Worm (Caenorhabditis elegans) whole organism, L1 larva: Measurements from ENCODE around the gene polk-1.

ENCODE experiments used
- C04F5.9 ChIP-seq: sonication (generic microtip); optimal IDR thresholded peaks from 2 replicates; lab custom pipeline; 2016; ENCODE audit warnings: missing genetic modification characterization, missing compliant biosample characterization
- C16A3.4 ChIP-seq: fragments of 150-350 bp; optimal IDR thresholded peaks from 2 replicates; lab custom pipeline; 2014; ENCODE audit warnings: missing biosample characterization, missing genetic modification characterization
- C34B4.2 ChIP-seq: sonication (generic microtip); optimal IDR thresholded peaks from 2 replicates; lab custom pipeline; 2017; ENCODE audit warnings: mild to moderate bottlenecking, missing genetic modification characterization, missing compliant biosample characterization
- F16B12.6 ChIP-seq: fragments of 150-350 bp; optimal IDR thresholded peaks from 2 replicates; lab custom pipeline; 2014; ENCODE audit warnings: missing biosample characterization, missing genetic modification characterization
- aha-1 ChIP-seq: fragments of 150-350 bp; optimal IDR thresholded peaks from 2 replicates; lab custom pipeline; 2014; ENCODE audit warnings: missing biosample characterization, missing genetic modification characterization
- blmp-1 ChIP-seq: fragments of 150-350 bp; optimal IDR thresholded peaks from 2 replicates; lab custom pipeline; 2014; ENCODE audit warnings: missing biosample characterization, missing genetic modification characterization
- ceh-8 ChIP-seq: fragments of 200-800 bp; sonication (Bioruptor generic); optimal IDR thresholded peaks from 2 replicates; lab custom pipeline; 2018; ENCODE audit warnings: mild to moderate bottlenecking, missing genetic modification characterization, moderate library complexity, missing compliant biosample characterization
- dsc-1 ChIP-seq: sonication (generic microtip); optimal IDR thresholded peaks from 2 replicates; lab custom pipeline; 2016; ENCODE audit warnings: mild to moderate bottlenecking, missing genetic modification characterization, missing compliant biosample characterization
- efl-1 ChIP-seq, 4 experiments: fragments of 150-350 bp; optimal IDR thresholded peaks in 3 of 4; peaks in 1 of 4; 1 replicate in 1 of 4; 2 replicates in 3 of 4; lab custom pipeline; 2014; ENCODE audit warnings: missing biosample characterization in 2 of 4, missing genetic modification characterization in 2 of 4, missing genetic modification reagents in 2 of 4
- efl-3 ChIP-seq: fragments of 200-800 bp; sonication (Bioruptor generic); optimal IDR thresholded peaks from 2 replicates; lab custom pipeline; 2018; ENCODE audit warnings: mild to moderate bottlenecking, missing genetic modification characterization, missing compliant biosample characterization
- egl-27 ChIP-seq, 2 experiments: fragments of 150-350 bp in 1 of 2; sonication (generic microtip); optimal IDR thresholded peaks; 3 replicates each; lab custom pipeline; 2017 to 2018; ENCODE audit warnings: missing biosample characterization in 2 of 2, missing genetic modification characterization in 2 of 2, missing genetic modification reagents in 2 of 2
- elt-2 ChIP-seq: sonication (generic microtip); optimal IDR thresholded peaks from 2 replicates; lab custom pipeline; 2016; ENCODE audit warnings: missing genetic modification characterization, mild to moderate bottlenecking, inconsistent platforms, missing compliant biosample characterization, missing genetic modification reagents
- elt-3 ChIP-seq, 6 experiments: fragments of 150-350 bp in 1 of 6; sonication (generic microtip); optimal IDR thresholded peaks; 2 replicates each; lab custom pipeline; 2017 to 2018; ENCODE audit warnings: missing biosample characterization in 6 of 6, missing genetic modification characterization in 6 of 6, inconsistent platforms in 1 of 6
- ets-5 ChIP-seq: fragments of 200-800 bp; sonication (Bioruptor generic); IDR thresholded peaks from 2 replicates; pipeline ENCODE4 v1.3.6; 2022; ENCODE audit warnings: missing genetic modification characterization, missing compliant biosample characterization
- fkh-4 ChIP-seq: sonication (generic microtip); optimal IDR thresholded peaks from 2 replicates; lab custom pipeline; 2016; ENCODE audit warnings: missing compliant biosample characterization, missing genetic modification characterization, borderline replicate concordance
- fos-1 ChIP-seq: fragments of 150-350 bp; optimal IDR thresholded peaks from 2 replicates; lab custom pipeline; 2014; ENCODE audit warnings: missing biosample characterization, missing genetic modification characterization
- hlh-4 ChIP-seq: sonication (generic microtip); optimal IDR thresholded peaks from 2 replicates; lab custom pipeline; 2016; ENCODE audit warnings: mild to moderate bottlenecking, missing genetic modification characterization, missing compliant biosample characterization
- hpl-2 ChIP-seq: fragments of 150-350 bp; optimal IDR thresholded peaks from 2 replicates; lab custom pipeline; 2014; ENCODE audit warnings: missing biosample characterization, missing genetic modification reagents, missing genetic modification characterization
- jun-1 ChIP-seq: fragments of 150-350 bp; optimal IDR thresholded peaks from 2 replicates; lab custom pipeline; 2014; ENCODE audit warnings: missing biosample characterization, missing genetic modification reagents, missing genetic modification characterization
- lin-13 ChIP-seq: fragments of 150-350 bp; optimal IDR thresholded peaks from 2 replicates; lab custom pipeline; 2014; ENCODE audit warnings: missing biosample characterization, missing genetic modification reagents, missing genetic modification characterization
- lin-35 ChIP-seq, 2 experiments: fragments of 150-350 bp; optimal IDR thresholded peaks; 2 replicates each; lab custom pipeline; 2014; ENCODE audit warnings: missing biosample characterization in 2 of 2, missing genetic modification characterization in 2 of 2, missing genetic modification reagents in 2 of 2
- lin-39 ChIP-seq: fragments of 150-350 bp; optimal IDR thresholded peaks from 2 replicates; lab custom pipeline; 2014; ENCODE audit warnings: missing biosample characterization, missing genetic modification reagents, missing genetic modification characterization
- lir-3 ChIP-seq: sonication (generic microtip); optimal IDR thresholded peaks from 2 replicates; lab custom pipeline; 2016; ENCODE audit warnings: mild to moderate bottlenecking, missing genetic modification characterization, moderate library complexity, missing compliant biosample characterization; ENCODE audit not compliant: poor library complexity
- mab-9 ChIP-seq: fragments of 200-800 bp; sonication (Bioruptor generic); IDR thresholded peaks from 2 replicates; pipeline ENCODE4 v1.3.6; 2022; ENCODE audit warnings: missing genetic modification reagents, missing genetic modification characterization, missing compliant biosample characterization
- mdl-1 ChIP-seq, 2 experiments: fragments of 150-350 bp; optimal IDR thresholded peaks; 2 replicates each; lab custom pipeline; 2014 to 2017; ENCODE audit warnings: missing biosample characterization in 2 of 2, missing genetic modification characterization in 2 of 2, inconsistent platforms in 1 of 2
- mef-2 ChIP-seq: fragments of 150-350 bp; optimal IDR thresholded peaks from 2 replicates; lab custom pipeline; 2014; ENCODE audit warnings: missing biosample characterization, missing genetic modification characterization
- nhr-12 ChIP-seq: sonication (generic microtip); optimal IDR thresholded peaks from 2 replicates; lab custom pipeline; 2017; ENCODE audit warnings: missing biosample characterization, missing genetic modification characterization
- nhr-19 ChIP-seq: fragments of 200-800 bp; sonication (Bioruptor generic); conservative IDR thresholded peaks from 2 replicates; pipeline ENCODE4 v1.3.6; 2022; ENCODE audit warnings: missing genetic modification characterization, missing compliant biosample characterization
- nhr-20 ChIP-seq: sonication (generic microtip); optimal IDR thresholded peaks from 2 replicates; lab custom pipeline; 2016; ENCODE audit warnings: mild to moderate bottlenecking, missing genetic modification characterization, missing compliant biosample characterization
- nhr-237 ChIP-seq: fragments of 150-350 bp; optimal IDR thresholded peaks from 2 replicates; lab custom pipeline; 2014; ENCODE audit warnings: missing biosample characterization, missing genetic modification characterization
- nhr-28 ChIP-seq: fragments of 150-350 bp; optimal IDR thresholded peaks from 2 replicates; lab custom pipeline; 2014; ENCODE audit warnings: missing biosample characterization, missing genetic modification characterization
- nhr-77 ChIP-seq: fragments of 150-350 bp; optimal IDR thresholded peaks from 2 replicates; lab custom pipeline; 2014; ENCODE audit warnings: missing biosample characterization, missing genetic modification characterization
- nhr-90 ChIP-seq: sonication (generic microtip); optimal IDR thresholded peaks from 2 replicates; lab custom pipeline; 2016; ENCODE audit warnings: mild to moderate bottlenecking, missing genetic modification characterization, missing compliant biosample characterization; ENCODE audit not compliant: poor library complexity
- pqm-1 ChIP-seq: sonication (generic microtip); optimal IDR thresholded peaks from 3 replicates; lab custom pipeline; 2017; ENCODE audit warnings: missing biosample characterization, missing genetic modification characterization
- rnt-1 ChIP-seq: sonication (generic microtip); optimal IDR thresholded peaks from 2 replicates; lab custom pipeline; 2016; ENCODE audit warnings: mild to moderate bottlenecking, missing genetic modification characterization, moderate library complexity, missing compliant biosample characterization
- skn-1 ChIP-seq: fragments of 150-350 bp; optimal IDR thresholded peaks from 2 replicates; lab custom pipeline; 2014; ENCODE audit warnings: missing biosample characterization, missing genetic modification characterization
- snu-23 ChIP-seq: sonication (generic microtip); optimal IDR thresholded peaks from 2 replicates; lab custom pipeline; 2016; ENCODE audit warnings: missing genetic modification characterization, missing compliant biosample characterization
- sup-37 ChIP-seq: fragments of 200-800 bp; sonication (Bioruptor generic); optimal IDR thresholded peaks from 2 replicates; lab custom pipeline; 2018; ENCODE audit warnings: mild to moderate bottlenecking, missing genetic modification characterization, missing compliant biosample characterization
- swsn-7 ChIP-seq: sonication (generic microtip); optimal IDR thresholded peaks from 2 replicates; lab custom pipeline; 2016; ENCODE audit warnings: missing genetic modification characterization, missing compliant biosample characterization
- tbx-2 ChIP-seq: sonication (generic microtip); optimal IDR thresholded peaks from 2 replicates; lab custom pipeline; 2016; ENCODE audit warnings: missing genetic modification characterization, missing compliant biosample characterization
- tlp-1 ChIP-seq: fragments of 150-350 bp; optimal IDR thresholded peaks from 2 replicates; lab custom pipeline; 2014; ENCODE audit warnings: missing biosample characterization, missing genetic modification characterization
- unc-30 ChIP-seq: sonication (generic microtip); optimal IDR thresholded peaks from 2 replicates; lab custom pipeline; 2017; ENCODE audit warnings: missing biosample characterization, missing genetic modification characterization
- unc-62 ChIP-seq: fragments of 150-350 bp; optimal IDR thresholded peaks from 2 replicates; lab custom pipeline; 2014; ENCODE audit warnings: missing biosample characterization, missing genetic modification reagents, missing genetic modification characterization
- unc-98 ChIP-seq: fragments of 200-800 bp; sonication (Bioruptor generic); IDR thresholded peaks from 2 replicates; pipeline ENCODE4 v1.3.6; 2022; ENCODE audit warnings: missing genetic modification characterization, missing compliant biosample characterization
- xbp-1 ChIP-seq: sonication (generic microtip); optimal IDR thresholded peaks from 2 replicates; lab custom pipeline; 2016; ENCODE audit warnings: missing genetic modification characterization, missing compliant biosample characterization
- zag-1 ChIP-seq: fragments of 150-350 bp; optimal IDR thresholded peaks from 2 replicates; lab custom pipeline; 2014; ENCODE audit warnings: missing biosample characterization, missing genetic modification characterization
- zip-4 ChIP-seq: fragments of 200-800 bp; sonication (Bioruptor generic); optimal IDR thresholded peaks from 2 replicates; lab custom pipeline; 2018; ENCODE audit warnings: mild to moderate bottlenecking, missing genetic modification characterization, moderate library complexity, missing compliant biosample characterization
- ztf-11 ChIP-seq, 2 experiments: sonication (generic microtip); optimal IDR thresholded peaks; 2 replicates each; lab custom pipeline; 2016 to 2017; ENCODE audit warnings: missing genetic modification characterization in 2 of 2, missing biosample characterization in 1 of 2, missing compliant biosample characterization in 1 of 2
- ztf-4 ChIP-seq: fragments of 150-350 bp; optimal IDR thresholded peaks from 2 replicates; lab custom pipeline; 2014; ENCODE audit warnings: missing biosample characterization, missing genetic modification characterization

The polk-1 gene

DNA sequence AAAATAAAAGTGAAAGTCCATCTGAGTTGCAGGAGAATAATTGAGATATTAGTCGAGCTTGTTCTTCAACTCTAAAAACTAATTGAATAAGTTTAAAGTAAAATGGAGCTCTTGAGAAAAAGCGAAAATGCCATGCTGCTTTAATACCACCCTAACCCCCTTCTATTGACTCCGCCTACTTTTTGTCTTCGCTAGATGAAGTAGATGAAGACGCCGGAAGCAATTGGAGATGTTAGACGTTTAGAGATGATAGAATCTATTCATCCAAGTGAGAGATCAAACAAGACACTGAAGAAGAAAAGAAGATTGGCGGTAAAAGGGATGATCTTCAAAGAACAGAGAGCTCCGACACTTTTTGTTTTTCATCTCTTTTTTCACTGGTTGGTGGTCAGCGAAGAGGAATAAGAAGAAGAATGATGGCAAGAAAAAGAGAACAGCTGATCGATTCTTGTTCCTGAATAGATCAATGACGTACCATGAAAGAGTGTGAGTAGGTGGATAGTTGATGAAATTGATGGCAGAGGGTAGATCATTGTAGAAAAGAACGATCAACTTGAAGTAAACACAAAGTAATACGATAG lies 26.1 kb upstream of the polk-1 start (continued):
- TF ChIP-seq nhr-90 (no peak), dsc-1 (tag; lab: Kevin White, UChicago) (peak; percentile 58), hlh-4 (tag; lab: Kevin White, UChicago) (no peak), swsn-7 (tag; lab: Kevin White, UChicago) (no peak), snu-23 (GFP tag; lab: Kevin White, UChicago) (peak; percentile 0), lin-39 (tag; lab: Kevin White, UChicago) (no peak), zip-4 (GFP tag; lab: Kevin White, UChicago) (no peak), nhr-20 (tag; lab: Kevin White, UChicago) (peak; percentile 18)

DNA sequence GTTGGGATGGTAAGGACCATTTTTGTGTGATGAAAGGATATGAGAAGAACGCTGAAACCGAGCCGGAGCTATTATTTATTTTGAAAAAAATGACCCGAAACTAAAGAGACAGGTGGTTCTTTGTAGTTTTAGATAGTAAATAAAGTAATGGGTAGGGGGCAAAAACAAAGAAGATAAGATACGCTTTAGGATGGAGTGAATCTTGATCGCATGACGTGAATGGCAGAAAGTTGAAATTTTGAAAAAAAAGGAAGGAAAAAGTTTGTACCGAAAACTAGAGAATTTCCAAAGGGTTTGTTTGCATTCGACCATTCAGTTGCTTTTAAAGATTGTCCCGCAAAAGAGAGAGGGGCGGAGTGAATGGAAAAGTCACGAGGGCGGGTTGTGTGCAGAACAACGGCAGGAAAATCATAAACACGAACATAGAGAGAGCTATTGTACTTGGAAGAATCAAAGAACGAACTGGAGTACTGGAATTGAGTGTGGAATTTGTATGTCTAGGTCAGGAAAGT lies 25.5 kb upstream of the polk-1 start, which contains the start of gene F22B7.9:
TSS of gene F22B7.9 (minus strand) at position 51 of the 512 bp plus-strand sequence.
- no peak for TF ChIP-seq efl-3 (GFP tag; lab: Kevin White, UChicago)
- peak; percentile 71 for TF ChIP-seq nhr-20 (tag; lab: Kevin White, UChicago)
- TF ChIP-seq egl-27 (tag; optimal IDR thresholded peaks at IDR 0.05; lab: Kevin White, UChicago), result no peak
- no peak for TF ChIP-seq ets-5 (GFP tag; lab: Robert Waterston, UW)
- TF ChIP-seq mdl-1 (tag; optimal IDR thresholded peaks at IDR 0.05; lab: Kevin White, UChicago), result peak in 1 of 2 experiments; percentile 53
- TF ChIP-seq skn-1, result peak; percentile 0
- no peak for TF ChIP-seq F16B12.6 (tag; lab: Kevin White, UChicago)
- TF ChIP-seq nhr-28 (tag; lab: Kevin White, UChicago), result no peak
- TF ChIP-seq nhr-19 (GFP tag; lab: Robert Waterston, UW), result peak; percentile 42
- TF ChIP-seq fos-1 (tag; lab: Kevin White, UChicago), result no peak
- TF ChIP-seq unc-30 (tag; lab: Kevin White, UChicago), result no peak
- no peak for TF ChIP-seq ztf-4 (tag; lab: Kevin White, UChicago)
- TF ChIP-seq elt-3 (tag; optimal IDR thresholded peaks at IDR 0.05; lab: Kevin White, UChicago), result peak in 2 of 6 experiments; percentile 38 to 51
- TF ChIP-seq blmp-1 (tag; lab: Kevin White, UChicago), result no peak
- peak; percentile 11 for TF ChIP-seq rnt-1 (tag; lab: Kevin White, UChicago)
- peak; percentile 54 for TF ChIP-seq elt-2 (tag; lab: Kevin White, UChicago)
- peak; percentile 20 for TF ChIP-seq nhr-90
- TF ChIP-seq ceh-8 (GFP tag; lab: Kevin White, UChicago), result no peak
- no peak for TF ChIP-seq aha-1 (tag; lab: Kevin White, UChicago)
- no peak for TF ChIP-seq hpl-2 (GFP tag; lab: Kevin White, UChicago)
- no peak for TF ChIP-seq mef-2 (tag; lab: Kevin White, UChicago)
- TF ChIP-seq unc-62 (GFP tag; lab: Kevin White, UChicago), result no peak
- TF ChIP-seq nhr-237 (tag; lab: Kevin White, UChicago), result no peak
- no peak for TF ChIP-seq lin-13 (GFP tag; lab: Kevin White, UChicago)
- TF ChIP-seq nhr-12 (tag; lab: Kevin White, UChicago), result no peak
- no peak for TF ChIP-seq sup-37
- TF ChIP-seq zag-1 (tag; lab: Kevin White, UChicago), result no peak
- TF ChIP-seq jun-1 (tag; lab: Kevin White, UChicago), result no peak
- TF ChIP-seq lin-39 (tag; lab: Kevin White, UChicago), result no peak
- TF ChIP-seq ztf-11 (tag; optimal IDR thresholded peaks at IDR 0.05; lab: Kevin White, UChicago), result no peak
- TF ChIP-seq unc-98 (GFP tag; lab: Robert Waterston, UW), result no peak
- peak; percentile 10 for TF ChIP-seq C16A3.4 (tag; lab: Kevin White, UChicago)
- no peak for TF ChIP-seq pqm-1 (tag; lab: Kevin White, UChicago)
- TF ChIP-seq snu-23 (GFP tag; lab: Kevin White, UChicago), result peak; percentile 35
- peak; percentile 23 for TF ChIP-seq tbx-2 (tag; lab: Kevin White, UChicago)
- no peak for TF ChIP-seq fkh-4 (tag; lab: Kevin White, UChicago)
- no peak for TF ChIP-seq dsc-1 (tag; lab: Kevin White, UChicago)
- TF ChIP-seq C04F5.9 (tag; lab: Kevin White, UChicago), result no peak
- no peak for TF ChIP-seq tlp-1 (tag; lab: Kevin White, UChicago)
- no peak for TF ChIP-seq C34B4.2 (tag; lab: Kevin White, UChicago)
- peak in 1 of 2 experiments; percentile 34 for TF ChIP-seq lin-35 (GFP tag; optimal IDR thresholded peaks at IDR 0.05; lab: Kevin White, UChicago)
- no peak for TF ChIP-seq lir-3 (tag; lab: Kevin White, UChicago)
- TF ChIP-seq swsn-7 (tag; lab: Kevin White, UChicago), result no peak
- no peak for TF ChIP-seq efl-1 (optimal IDR thresholded peaks at IDR 0.05; lab: Kevin White, UChicago)
- TF ChIP-seq efl-1 (GFP tag; optimal IDR thresholded peaks at IDR 0.05 in 1 of 2; lab: Kevin White, UChicago), result peak in 1 of 2 experiments; percentile 16
- TF ChIP-seq mab-9 (GFP tag; lab: Robert Waterston, UW), result no peak
- no peak for TF ChIP-seq xbp-1 (tag; lab: Kevin White, UChicago)
- peak; percentile 4 for TF ChIP-seq nhr-77
